Worm (Caenorhabditis elegans) whole organism, late embryonic: ENCODE results near the gene srz-60.

Experiments used
- ama-1 ChIP-seq: fragments of 150-350 bp; optimal IDR thresholded peaks from 2 replicates; lab custom pipeline; 2014
- lin-11 ChIP-seq: fragments of 200-800 bp; sonication (Bioruptor generic); optimal IDR thresholded peaks from 2 replicates; lab custom pipeline; 2018; ENCODE audit warnings: mild to moderate bottlenecking, missing genetic modification characterization, missing compliant biosample characterization
- pha-4 ChIP-seq: fragments of 150-350 bp; optimal IDR thresholded peaks from 2 replicates; lab custom pipeline; 2018; ENCODE audit warnings: missing biosample characterization, missing genetic modification reagents, missing genetic modification characterization
- tbx-2 ChIP-seq: sonication (generic microtip); optimal IDR thresholded peaks from 2 replicates; lab custom pipeline; 2016; ENCODE audit warnings: missing genetic modification characterization, missing compliant biosample characterization
- unc-42 ChIP-seq: sonication (generic microtip); optimal IDR thresholded peaks from 2 replicates; lab custom pipeline; 2016; ENCODE audit warnings: missing genotype, missing genetic modification characterization, missing compliant biosample characterization

DNA sequence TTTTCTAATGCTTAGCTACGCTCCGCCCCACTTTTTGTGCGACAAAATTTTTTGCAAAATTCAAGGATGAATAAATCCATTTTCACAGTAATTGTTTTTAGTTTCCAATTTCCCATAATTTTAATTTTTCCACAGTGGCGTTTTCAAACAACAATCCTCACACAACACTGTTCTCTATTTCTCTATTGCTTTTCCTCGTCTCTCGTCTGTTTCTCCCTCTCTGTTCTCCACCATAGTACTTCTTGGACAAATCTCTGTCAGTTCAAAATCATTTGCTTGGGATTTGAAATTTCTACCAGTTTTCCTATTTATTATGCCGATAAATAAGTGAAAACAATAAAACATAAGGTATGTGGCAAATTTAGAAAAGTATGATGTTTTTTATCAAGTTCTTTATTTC is 34.6 kb downstream of the srz-60 start, which contains the start of gene F58E2.4:
- TF ChIP-seq tbx-2 (no peak), ama-1 (lab: Kevin White, UChicago) (no peak), unc-42 (no peak), lin-11 (tag; lab: Kevin White, UChicago) (no peak), pha-4 (tag; lab: Kevin White, UChicago) (no peak)
